Worm (Caenorhabditis elegans): Measurements from ENCODE around the gene cho-1.

DNA sequence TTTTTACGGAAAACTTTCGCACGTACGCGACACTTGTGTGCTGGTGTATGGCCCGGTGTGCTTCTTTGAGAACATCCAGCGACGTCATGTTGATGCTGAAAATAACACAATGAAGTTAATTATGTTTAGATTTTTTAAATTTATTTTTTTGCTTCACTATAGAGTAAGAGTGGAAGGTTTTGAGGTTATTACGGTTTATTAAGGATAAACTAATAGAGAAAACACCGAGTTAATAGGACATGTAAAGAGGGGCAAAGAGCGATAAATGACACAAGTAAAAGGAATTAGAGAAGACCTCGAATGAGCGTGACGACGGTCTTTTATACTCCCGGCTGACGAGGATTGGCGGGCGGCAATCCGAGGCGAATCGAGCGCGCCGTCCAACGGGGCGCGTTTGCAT lies 25.4 kb downstream of the cho-1 start, which contains the start of gene F58D2.4:
- no peak for TF ChIP-seq sea-1 (GFP tag; conservative IDR thresholded peaks at IDR 0.05)
- no peak for TF ChIP-seq ama-1 (optimal IDR thresholded peaks at IDR 0.05)
- TF ChIP-seq tra-4 (tag; optimal IDR thresholded peaks at IDR 0.05) = no peak
- TF ChIP-seq ets-7 (tag; optimal IDR thresholded peaks at IDR 0.05) = no peak

Data from whole organism, early embryonic.